Worm (Caenorhabditis elegans): ENCODE data around the gene nhr-261.

The nhr-261 gene

ce11 chrII:3891124-3891523 is 26.6 kb upstream of the nhr-261 start, which contains the start of gene F53C3.8:
TSS of gene F53C3.8 (plus strand) at chrII:3891424.
- no peak for TF ChIP-seq nhr-28 (tag; optimal IDR thresholded peaks at IDR 0.05)
- no peak for TF ChIP-seq nhr-2 (tag; optimal IDR thresholded peaks at IDR 0.05)
- no peak for TF ChIP-seq elt-3 (tag; optimal IDR thresholded peaks at IDR 0.05)
- no peak for TF ChIP-seq nhr-237 (tag; optimal IDR thresholded peaks at IDR 0.05)
- TF ChIP-seq tbx-8 (GFP tag; optimal IDR thresholded peaks at IDR 0.05), result no peak
- TF ChIP-seq ceh-83 (GFP tag; optimal IDR thresholded peaks at IDR 0.05), result no peak
- no peak for TF ChIP-seq ces-1 (GFP tag; optimal IDR thresholded peaks at IDR 0.05)
- no peak for TF ChIP-seq mls-2 (tag; optimal IDR thresholded peaks at IDR 0.05)
- TF ChIP-seq ceh-43 (GFP tag; optimal IDR thresholded peaks at IDR 0.05), result no peak
- no peak for TF ChIP-seq bed-3 (GFP tag; optimal IDR thresholded peaks at IDR 0.05)
- TF ChIP-seq lin-13 (tag; optimal IDR thresholded peaks at IDR 0.05), result no peak

- TF ChIP-seq ham-2 (GFP tag; optimal IDR thresholded peaks at IDR 0.05) (no peak), unc-62 (GFP tag; optimal IDR thresholded peaks at IDR 0.05) (no peak), ceh-39 (tag; optimal IDR thresholded peaks at IDR 0.05) (no peak), ceh-43 (GFP tag; optimal IDR thresholded peaks at IDR 0.05) (no peak), mab-5 (tag; optimal IDR thresholded peaks at IDR 0.05) (no peak), unc-39 (tag; optimal IDR thresholded peaks at IDR 0.05) (no peak), cnd-1 (tag; optimal IDR thresholded peaks at IDR 0.05) (no peak), bed-3 (GFP tag; optimal IDR thresholded peaks at IDR 0.05) (no peak), ztf-11 (tag; optimal IDR thresholded peaks at IDR 0.05) (no peak), nhr-28 (tag; optimal IDR thresholded peaks at IDR 0.05) (no peak), blmp-1 (tag; optimal IDR thresholded peaks at IDR 0.05) (no peak), unc-120 (tag; optimal IDR thresholded peaks at IDR 0.05; ENCODE audit: poor library complexity, severe bottlenecking) (no peak), zip-8 (tag; optimal IDR thresholded peaks at IDR 0.05) (no peak)
Observed at ce11 chrII:3879945-3880344, 15.4 kb upstream of the nhr-261 start, which contains the start of gene nhr-166. TSS of gene nhr-166 (plus strand) at chrII:3880245.

ce11 chrII:3878330-3878729 is 13.8 kb upstream of the nhr-261 start, which contains the start of gene srh-250:
TSS of gene srh-250 (plus strand) at chrII:3878630.
- TF ChIP-seq flh-1 (GFP tag; optimal IDR thresholded peaks at IDR 0.05) (no peak), ztf-11 (tag; optimal IDR thresholded peaks at IDR 0.05) (no peak), sptf-1 (tag; optimal IDR thresholded peaks at IDR 0.05) (no peak), ceh-39 (tag; optimal IDR thresholded peaks at IDR 0.05) (no peak), nhr-28 (tag; optimal IDR thresholded peaks at IDR 0.05) (no peak), lin-13 (tag; optimal IDR thresholded peaks at IDR 0.05) (no peak), nhr-237 (tag; optimal IDR thresholded peaks at IDR 0.05) (no peak), unc-120 (tag; optimal IDR thresholded peaks at IDR 0.05; ENCODE audit: poor library complexity, severe bottlenecking) (no peak), nhr-2 (tag; optimal IDR thresholded peaks at IDR 0.05) (no peak), unc-39 (tag; optimal IDR thresholded peaks at IDR 0.05) (no peak), lin-32 (GFP tag; optimal IDR thresholded peaks at IDR 0.05) (no peak), lsy-2 (tag; optimal IDR thresholded peaks at IDR 0.05) (no peak), nhr-76 (tag; optimal IDR thresholded peaks at IDR 0.05) (no peak), tbx-8 (GFP tag; optimal IDR thresholded peaks at IDR 0.05) (no peak), ceh-43 (GFP tag; optimal IDR thresholded peaks at IDR 0.05) (no peak)

ce11 chrII:3877874-3878273 is 13.3 kb upstream of the nhr-261 start, which contains the start of gene sdz-7:
TSS of gene sdz-7 (minus strand) at chrII:3877974.
- TF ChIP-seq ceh-43 (GFP tag; optimal IDR thresholded peaks at IDR 0.05), result no peak
- TF ChIP-seq bed-3 (GFP tag; optimal IDR thresholded peaks at IDR 0.05), result no peak
- TF ChIP-seq lsy-2 (tag; optimal IDR thresholded peaks at IDR 0.05), result no peak
- TF ChIP-seq mep-1 (tag; optimal IDR thresholded peaks at IDR 0.05), result no peak
- TF ChIP-seq nhr-2 (tag; optimal IDR thresholded peaks at IDR 0.05), result no peak
- no peak for TF ChIP-seq sptf-1 (tag; optimal IDR thresholded peaks at IDR 0.05)

- TF ChIP-seq nhr-12 (tag; optimal IDR thresholded peaks at IDR 0.05) (no peak), mep-1 (tag; optimal IDR thresholded peaks at IDR 0.05) (no peak), ces-1 (GFP tag; optimal IDR thresholded peaks at IDR 0.05) (no peak), ceh-39 (tag; optimal IDR thresholded peaks at IDR 0.05) (no peak), nhr-2 (tag; optimal IDR thresholded peaks at IDR 0.05) (no peak), flh-1 (GFP tag; optimal IDR thresholded peaks at IDR 0.05) (no peak), sptf-1 (tag; optimal IDR thresholded peaks at IDR 0.05) (no peak), mls-2 (tag; optimal IDR thresholded peaks at IDR 0.05) (no peak), unc-39 (tag; optimal IDR thresholded peaks at IDR 0.05) (no peak), unc-120 (tag; optimal IDR thresholded peaks at IDR 0.05; ENCODE audit: poor library complexity, severe bottlenecking) (no peak), cnd-1 (tag; optimal IDR thresholded peaks at IDR 0.05) (no peak), unc-62 (GFP tag; optimal IDR thresholded peaks at IDR 0.05) (no peak), ceh-83 (GFP tag; optimal IDR thresholded peaks at IDR 0.05) (no peak), snpc-4 (tag; optimal IDR thresholded peaks at IDR 0.05) (no peak)
Observed at ce11 chrII:3877127-3877526, 12.6 kb upstream of the nhr-261 start, which contains the start of gene nep-3. TSS of gene nep-3 (minus strand) at chrII:3877227.

All from whole organism, mixed stage, embryonic.